Worm (Caenorhabditis elegans) whole organism, young adult: Measurements from ENCODE around the gene R08E3.1.

ENCODE experiments used
- hmg-20 ChIP-seq: fragments of 200-800 bp; sonication (Bioruptor generic); IDR thresholded peaks from 2 replicates; pipeline ENCODE4 v1.3.6; 2022; ENCODE audit warnings: missing genetic modification reagents, missing genetic modification characterization, missing compliant biosample characterization
- let-607 ChIP-seq, 2 experiments: fragments of 200-800 bp in 1 of 2; sonication (Bioruptor generic) in 1 of 2; sonication (generic microtip) in 1 of 2; optimal IDR thresholded peaks; 2 replicates each; lab custom pipeline; 2016 to 2018; ENCODE audit warnings: mild to moderate bottlenecking in 2 of 2, missing compliant biosample characterization in 2 of 2, missing genetic modification characterization in 2 of 2, moderate library complexity in 2 of 2, missing genotype in 1 of 2
- pha-4 ChIP-seq: fragments of 150-350 bp; sonication (generic microtip); optimal IDR thresholded peaks from 2 replicates; lab custom pipeline; 2014; ENCODE audit warnings: missing biosample characterization, missing genetic modification reagents, missing genetic modification characterization

DNA sequence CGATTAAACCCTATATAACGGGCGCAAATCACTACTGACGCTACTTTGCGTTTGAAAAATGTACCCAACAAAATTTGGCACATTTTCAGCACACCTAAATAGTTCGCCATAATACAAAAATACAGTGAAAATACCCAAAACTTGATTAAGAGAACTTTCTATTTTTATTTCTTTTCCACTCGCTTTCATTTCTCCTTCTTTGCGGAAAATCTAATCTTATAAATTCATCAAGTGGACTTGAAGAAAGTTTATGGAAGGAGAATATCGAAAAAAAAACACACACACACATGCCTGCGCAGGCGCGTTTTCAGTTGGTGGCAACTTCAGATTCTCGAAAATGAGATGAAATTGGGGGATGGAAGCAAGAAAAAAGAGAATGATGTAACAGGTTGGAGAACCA lies 52.8 kb downstream of the R08E3.1 start:
- TF ChIP-seq hmg-20 (GFP tag; lab: Robert Waterston, UW), result no peak
- no peak for TF ChIP-seq pha-4 (tag; lab: Kevin White, UChicago)
- no peak for TF ChIP-seq let-607 (tag; optimal IDR thresholded peaks at IDR 0.05; lab: Kevin White, UChicago)
